Fruit fly (Drosophila melanogaster): Measurements from ENCODE around the gene Reph.

Reph gene

DNA sequence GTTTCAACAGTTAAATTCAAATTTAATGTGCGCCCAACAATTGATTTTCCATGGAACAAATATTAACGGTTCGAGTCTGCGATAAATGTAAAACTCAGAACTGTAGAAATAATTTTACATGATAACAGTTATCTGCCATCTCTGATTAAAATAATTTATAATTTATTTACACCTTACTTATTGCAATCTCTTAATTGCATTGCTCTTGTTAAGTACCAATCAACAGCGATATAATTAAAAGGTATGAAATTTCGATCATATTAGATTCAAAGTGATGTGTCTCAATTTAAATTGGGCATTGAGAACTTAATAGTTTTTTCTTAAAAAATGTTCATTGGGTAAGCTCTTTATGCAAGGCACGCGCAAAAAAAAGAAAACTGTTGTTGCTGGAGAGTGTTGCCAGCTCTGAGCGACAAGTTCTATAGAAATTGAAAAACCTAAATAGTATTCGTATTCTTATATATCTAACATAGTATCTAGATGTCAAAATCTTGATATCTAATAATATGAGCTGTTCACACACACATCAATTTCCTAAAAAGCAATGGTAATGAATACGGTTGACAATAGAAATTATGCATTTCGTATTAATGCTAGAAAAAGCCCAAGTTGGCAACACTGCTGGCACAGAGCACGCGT lies 408 bp upstream of the Reph start (continued):
- TF ChIP-seq pfk (GFP tag; optimal IDR thresholded peaks at IDR 0.05) (no peak), HHEX (GFP tag; optimal IDR thresholded peaks at IDR 0.05) (no peak), Kr (GFP tag; optimal IDR thresholded peaks at IDR 0.05) (no peak), Hr3 (GFP tag; optimal IDR thresholded peaks at IDR 0.05) (peak; percentile 74), CG30020 (tag; optimal IDR thresholded peaks at IDR 0.05) (no peak), kay (GFP tag; optimal IDR thresholded peaks at IDR 0.05) (no peak), E2f1 (GFP tag; IDR thresholded peaks at IDR 0.05) (peak; percentile 37; the same call in 1 of the 2 replicates), CG6272 (GFP tag; IDR thresholded peaks at IDR 0.05) (peak; percentile 45; the same call in 1 of the 2 replicates), wor (GFP tag; IDR thresholded peaks at IDR 0.05) (peak; percentile 38; the same call in 1 of the 2 replicates), disco-r (GFP tag; optimal IDR thresholded peaks at IDR 0.05) (no peak), zfh2 (GFP tag; optimal IDR thresholded peaks at IDR 0.05) (peak; percentile 56), Bgb (GFP tag; IDR thresholded peaks at IDR 0.05; ENCODE audit: partially characterized antibody) (peak; percentile 28; the same call in 1 of the 2 replicates), bowl (GFP tag; IDR thresholded peaks at IDR 0.05) (peak; percentile 73; the same call in 1 of the 2 replicates), hbn (GFP tag; IDR thresholded peaks at IDR 0.05; ENCODE audit: partially characterized antibody) (no peak)

DNA sequence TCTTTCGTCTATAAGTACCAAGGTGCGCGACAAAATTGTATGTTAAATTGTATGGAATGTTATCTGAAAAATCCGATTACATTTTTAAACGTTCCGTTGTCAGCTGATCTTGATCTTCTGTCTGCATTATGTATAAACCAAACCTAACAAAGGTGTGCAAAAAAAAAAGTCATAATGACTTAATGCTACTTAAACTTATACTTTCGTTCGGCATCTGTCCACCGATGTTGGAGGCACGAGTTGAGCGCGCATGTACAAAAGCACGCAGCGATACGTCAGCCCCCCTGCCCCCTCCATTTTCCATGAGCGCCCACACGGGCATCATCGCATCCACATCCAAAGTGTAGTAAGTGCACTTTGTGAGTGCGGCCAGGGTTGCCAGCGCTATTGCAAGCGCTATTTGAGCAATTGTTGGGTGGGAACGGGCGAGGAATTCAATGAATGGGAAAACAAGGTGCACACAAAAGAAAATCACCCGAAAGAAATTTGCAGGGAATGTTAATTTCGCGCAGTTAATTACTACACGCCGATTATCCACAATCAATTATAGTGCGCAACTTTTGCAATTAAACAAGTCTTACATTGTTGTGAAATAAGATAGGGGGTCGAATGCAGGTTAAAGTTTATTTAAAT lies 1.4 kb downstream of the Reph start:
- TF ChIP-seq CG1832 (GFP tag; optimal IDR thresholded peaks at IDR 0.05) = peak; percentile 28
- TF ChIP-seq CG3847 (GFP tag; IDR thresholded peaks at IDR 0.05) = peak; percentile 97
- TF ChIP-seq nerfin-1 (tag; optimal IDR thresholded peaks at IDR 0.05) = peak; percentile 98
- peak; percentile 95 for TF ChIP-seq pho (GFP tag; optimal IDR thresholded peaks at IDR 0.05)
- peak; percentile 95 for TF ChIP-seq MBD-R2 (GFP tag; IDR thresholded peaks at IDR 0.05)
- peak; percentile 67; the same call in 1 of the 2 replicates for TF ChIP-seq ham (GFP tag; IDR thresholded peaks at IDR 0.05)
- TF ChIP-seq trem (tag; optimal IDR thresholded peaks at IDR 0.05) = peak; percentile 96
- peak; percentile 97 to 98 for TF ChIP-seq Pdp1 (GFP tag; optimal IDR thresholded peaks at IDR 0.05)
- TF ChIP-seq CG16813 (GFP tag; IDR thresholded peaks at IDR 0.05; ENCODE audit: partially characterized antibody) = no peak
- TF ChIP-seq Drgx (GFP tag; IDR thresholded peaks at IDR 0.05) = peak; percentile 100
- TF ChIP-seq CG7271 (tag; optimal IDR thresholded peaks at IDR 0.05) = peak; percentile 89
- no peak for TF ChIP-seq cad (GFP tag; optimal IDR thresholded peaks at IDR 0.05)
- no peak for TF ChIP-seq D (optimal IDR thresholded peaks at IDR 0.05)
- TF ChIP-seq D (GFP tag; optimal IDR thresholded peaks at IDR 0.05) = peak; percentile 99
- peak; percentile 98 for TF ChIP-seq CG14014 (GFP tag; IDR thresholded peaks at IDR 0.05)
- TF ChIP-seq gsb (GFP tag; IDR thresholded peaks at IDR 0.05) = peak; percentile 94
- peak; percentile 97 for TF ChIP-seq mam (GFP tag; optimal IDR thresholded peaks at IDR 0.05)
- TF ChIP-seq crp (GFP tag; optimal IDR thresholded peaks at IDR 0.05) = peak in 1 of 2 experiments; percentile 71
- TF ChIP-seq Sry-β (GFP tag; optimal IDR thresholded peaks at IDR 0.05) = peak; percentile 77
- TF ChIP-seq ase (GFP tag; IDR thresholded peaks at IDR 0.05) = peak; percentile 97
- peak; percentile 82 for TF ChIP-seq CG33557 (GFP tag; optimal IDR thresholded peaks at IDR 0.05)
- TF ChIP-seq nau (GFP tag; optimal IDR thresholded peaks at IDR 0.05) = peak; percentile 99
- peak; percentile 97 for TF ChIP-seq sob (GFP tag; IDR thresholded peaks at IDR 0.05)
- peak; percentile 97 for TF ChIP-seq Mrtf (GFP tag; IDR thresholded peaks at IDR 0.05)
- TF ChIP-seq CG5245 (GFP tag; optimal IDR thresholded peaks at IDR 0.05) = peak; percentile 97
- peak; percentile 82 for TF ChIP-seq CG10321 (GFP tag; IDR thresholded peaks at IDR 0.05)
- peak; percentile 97 for TF ChIP-seq CG17568 (GFP tag; optimal IDR thresholded peaks at IDR 0.05)
- TF ChIP-seq CG17359 (tag; optimal IDR thresholded peaks at IDR 0.05) = peak; percentile 100
- TF ChIP-seq caup (GFP tag; optimal IDR thresholded peaks at IDR 0.05; ENCODE audit: severe bottlenecking) = peak; percentile 98
- TF ChIP-seq Hr51 (GFP tag; optimal IDR thresholded peaks at IDR 0.05) = peak; percentile 90 to 99
- TF ChIP-seq CG10565 (GFP tag; optimal IDR thresholded peaks at IDR 0.05) = peak; percentile 93
- peak; percentile 99 for TF ChIP-seq unpg (GFP tag; optimal IDR thresholded peaks at IDR 0.05)
- TF ChIP-seq maf-S (GFP tag; optimal IDR thresholded peaks at IDR 0.05) = peak; percentile 95
